Worm (Caenorhabditis elegans) whole organism, L3 larva: ENCODE measurements around the gene C09E8.6.

Source experiments
- ama-1 ChIP-seq: fragments of 150-350 bp; optimal IDR thresholded peaks from 2 replicates; lab custom pipeline; 2018
- egl-27 ChIP-seq: sonication (generic microtip); optimal IDR thresholded peaks from 4 replicates; lab custom pipeline; 2017; ENCODE audit warnings: missing biosample characterization, missing genetic modification reagents, missing genetic modification characterization
- eor-1 ChIP-seq, 2 experiments: fragments of 150-350 bp; optimal IDR thresholded peaks; 2 replicates each; lab custom pipeline; 2014 to 2018; ENCODE audit warnings: missing biosample characterization in 2 of 2, missing genetic modification characterization in 2 of 2
- fkh-10 ChIP-seq: sonication (generic microtip); optimal IDR thresholded peaks from 2 replicates; lab custom pipeline; 2017; ENCODE audit warnings: missing biosample characterization, missing genetic modification reagents, missing genetic modification characterization
- lin-15B ChIP-seq: fragments of 150-350 bp; optimal IDR thresholded peaks from 2 replicates; lab custom pipeline; 2014; ENCODE audit warnings: missing biosample characterization, missing genetic modification characterization

ce11 chrII:602020-602419, 45.7 kb downstream of the C09E8.6 start, which contains the start of gene nhl-3:
- no peak for TF ChIP-seq egl-27 (tag; lab: Kevin White, UChicago)
- TF ChIP-seq fkh-10 (GFP tag; lab: Kevin White, UChicago): no peak
- TF ChIP-seq ama-1 (lab: Kevin White, UChicago): no peak
- no peak for TF ChIP-seq lin-15B (tag; lab: Kevin White, UChicago)
- TF ChIP-seq eor-1 (tag; optimal IDR thresholded peaks at IDR 0.05; lab: Kevin White, UChicago): no peak
